Worm (Caenorhabditis elegans) whole organism, L1 larva: ENCODE measurements around the gene srw-57.
A peak's percentile ranks its signal among the peaks of the same experiment; 100 is the strongest.
"Not testable (repeated sequence)": the region's sequence is repeated elsewhere in the genome, so short reads cannot be mapped to it uniquely, and the experiment has no call there.

Source experiments
- C34B4.2 ChIP-seq: sonication (generic microtip); optimal IDR thresholded peaks from 2 replicates; lab custom pipeline; 2017; ENCODE audit warnings: mild to moderate bottlenecking, missing genetic modification characterization, missing compliant biosample characterization
- aha-1 ChIP-seq: fragments of 150-350 bp; optimal IDR thresholded peaks from 2 replicates; lab custom pipeline; 2014; ENCODE audit warnings: missing biosample characterization, missing genetic modification characterization
- aly-2 ChIP-seq: fragments of 150-350 bp; optimal IDR thresholded peaks from 2 replicates; lab custom pipeline; 2014; ENCODE audit warnings: missing biosample characterization, missing genetic modification characterization
- ceh-8 ChIP-seq: fragments of 200-800 bp; sonication (Bioruptor generic); optimal IDR thresholded peaks from 2 replicates; lab custom pipeline; 2018; ENCODE audit warnings: mild to moderate bottlenecking, missing genetic modification characterization, moderate library complexity, missing compliant biosample characterization
- ces-1 ChIP-seq: fragments of 150-350 bp; optimal IDR thresholded peaks from 2 replicates; lab custom pipeline; 2014; ENCODE audit warnings: missing biosample characterization, missing genetic modification reagents, missing genetic modification characterization
- dpl-1 ChIP-seq, 3 experiments: fragments of 150-350 bp in 2 of 3; sonication (generic microtip) in 1 of 3; optimal IDR thresholded peaks; 2 replicates each; lab custom pipeline; 2014 to 2017; ENCODE audit warnings: missing biosample characterization in 3 of 3, missing genetic modification characterization in 3 of 3, missing genetic modification reagents in 3 of 3
- efl-1 ChIP-seq, 4 experiments: fragments of 150-350 bp; optimal IDR thresholded peaks in 3 of 4; peaks in 1 of 4; 1 replicate in 1 of 4; 2 replicates in 3 of 4; lab custom pipeline; 2014; ENCODE audit warnings: missing biosample characterization in 2 of 4, missing genetic modification characterization in 2 of 4, missing genetic modification reagents in 2 of 4
- elt-2 ChIP-seq: sonication (generic microtip); optimal IDR thresholded peaks from 2 replicates; lab custom pipeline; 2016; ENCODE audit warnings: missing genetic modification characterization, mild to moderate bottlenecking, inconsistent platforms, missing compliant biosample characterization, missing genetic modification reagents
- elt-3 ChIP-seq, 6 experiments: fragments of 150-350 bp in 1 of 6; sonication (generic microtip); optimal IDR thresholded peaks; 2 replicates each; lab custom pipeline; 2017 to 2018; ENCODE audit warnings: missing biosample characterization in 6 of 6, missing genetic modification characterization in 6 of 6, inconsistent platforms in 1 of 6
- ets-5 ChIP-seq: fragments of 200-800 bp; sonication (Bioruptor generic); IDR thresholded peaks from 2 replicates; pipeline ENCODE4 v1.3.6; 2022; ENCODE audit warnings: missing genetic modification characterization, missing compliant biosample characterization
- fkh-10 ChIP-seq: sonication (generic microtip); optimal IDR thresholded peaks from 2 replicates; lab custom pipeline; 2017; ENCODE audit warnings: missing biosample characterization, missing genetic modification reagents, missing genetic modification characterization
- grh-1 ChIP-seq: fragments of 200-800 bp; sonication (Bioruptor generic); IDR thresholded peaks from 2 replicates; pipeline ENCODE4 v1.3.6; 2022; ENCODE audit warnings: missing genetic modification reagents, missing genetic modification characterization, missing compliant biosample characterization
- hlh-17 ChIP-seq: fragments of 200-800 bp; sonication (Bioruptor generic); optimal IDR thresholded peaks from 2 replicates; lab custom pipeline; 2018; ENCODE audit warnings: missing genetic modification characterization, mild to moderate bottlenecking, missing compliant biosample characterization, moderate library complexity, borderline replicate concordance
- hlh-4 ChIP-seq: sonication (generic microtip); optimal IDR thresholded peaks from 2 replicates; lab custom pipeline; 2016; ENCODE audit warnings: mild to moderate bottlenecking, missing genetic modification characterization, missing compliant biosample characterization
- isw-1 ChIP-seq: fragments of 200-800 bp; sonication (Bioruptor generic); IDR thresholded peaks from 2 replicates; pipeline ENCODE4 v1.3.6; 2022; ENCODE audit warnings: missing genetic modification characterization, missing compliant biosample characterization
- jun-1 ChIP-seq: fragments of 150-350 bp; optimal IDR thresholded peaks from 2 replicates; lab custom pipeline; 2014; ENCODE audit warnings: missing biosample characterization, missing genetic modification reagents, missing genetic modification characterization
- lin-13 ChIP-seq: fragments of 150-350 bp; optimal IDR thresholded peaks from 2 replicates; lab custom pipeline; 2014; ENCODE audit warnings: missing biosample characterization, missing genetic modification reagents, missing genetic modification characterization
- lin-14 ChIP-seq: fragments of 200-800 bp; sonication (Bioruptor generic); optimal IDR thresholded peaks from 2 replicates; lab custom pipeline; 2018; ENCODE audit warnings: mild to moderate bottlenecking, missing genetic modification characterization, moderate library complexity, missing compliant biosample characterization
- lin-39 ChIP-seq: fragments of 150-350 bp; optimal IDR thresholded peaks from 2 replicates; lab custom pipeline; 2014; ENCODE audit warnings: missing biosample characterization, missing genetic modification reagents, missing genetic modification characterization
- lir-3 ChIP-seq: sonication (generic microtip); optimal IDR thresholded peaks from 2 replicates; lab custom pipeline; 2016; ENCODE audit warnings: mild to moderate bottlenecking, missing genetic modification characterization, moderate library complexity, missing compliant biosample characterization; ENCODE audit not compliant: poor library complexity
- mab-9 ChIP-seq: fragments of 200-800 bp; sonication (Bioruptor generic); IDR thresholded peaks from 2 replicates; pipeline ENCODE4 v1.3.6; 2022; ENCODE audit warnings: missing genetic modification reagents, missing genetic modification characterization, missing compliant biosample characterization
- mdl-1 ChIP-seq, 2 experiments: fragments of 150-350 bp; optimal IDR thresholded peaks; 2 replicates each; lab custom pipeline; 2014 to 2017; ENCODE audit warnings: missing biosample characterization in 2 of 2, missing genetic modification characterization in 2 of 2, inconsistent platforms in 1 of 2
- mef-2 ChIP-seq: fragments of 150-350 bp; optimal IDR thresholded peaks from 2 replicates; lab custom pipeline; 2014; ENCODE audit warnings: missing biosample characterization, missing genetic modification characterization
- nhr-11 ChIP-seq: fragments of 150-350 bp; optimal IDR thresholded peaks from 2 replicates; lab custom pipeline; 2014; ENCODE audit warnings: missing biosample characterization, missing genetic modification characterization
- nhr-19 ChIP-seq: fragments of 200-800 bp; sonication (Bioruptor generic); conservative IDR thresholded peaks from 2 replicates; pipeline ENCODE4 v1.3.6; 2022; ENCODE audit warnings: missing genetic modification characterization, missing compliant biosample characterization
- nhr-47 ChIP-seq: sonication (generic microtip); optimal IDR thresholded peaks from 2 replicates; lab custom pipeline; 2016; ENCODE audit warnings: mild to moderate bottlenecking, missing genetic modification characterization, moderate library complexity, missing compliant biosample characterization
- nhr-84 ChIP-seq: sonication (generic microtip); optimal IDR thresholded peaks from 2 replicates; lab custom pipeline; 2017; ENCODE audit warnings: missing biosample characterization, missing genetic modification characterization
- nhr-90 ChIP-seq: sonication (generic microtip); optimal IDR thresholded peaks from 2 replicates; lab custom pipeline; 2016; ENCODE audit warnings: mild to moderate bottlenecking, missing genetic modification characterization, missing compliant biosample characterization; ENCODE audit not compliant: poor library complexity
- snpc-4 ChIP-seq: fragments of 150-350 bp; optimal IDR thresholded peaks from 2 replicates; lab custom pipeline; 2014; ENCODE audit warnings: missing biosample characterization, missing genetic modification characterization
- sox-4 ChIP-seq: sonication (generic microtip); optimal IDR thresholded peaks from 2 replicates; lab custom pipeline; 2016; ENCODE audit warnings: missing genetic modification characterization, missing compliant biosample characterization
- unc-30 ChIP-seq: sonication (generic microtip); optimal IDR thresholded peaks from 2 replicates; lab custom pipeline; 2017; ENCODE audit warnings: missing biosample characterization, missing genetic modification characterization
- unc-98 ChIP-seq: fragments of 200-800 bp; sonication (Bioruptor generic); IDR thresholded peaks from 2 replicates; pipeline ENCODE4 v1.3.6; 2022; ENCODE audit warnings: missing genetic modification characterization, missing compliant biosample characterization
- xbp-1 ChIP-seq: sonication (generic microtip); optimal IDR thresholded peaks from 2 replicates; lab custom pipeline; 2016; ENCODE audit warnings: missing genetic modification characterization, missing compliant biosample characterization

The srw-57 gene

DNA sequence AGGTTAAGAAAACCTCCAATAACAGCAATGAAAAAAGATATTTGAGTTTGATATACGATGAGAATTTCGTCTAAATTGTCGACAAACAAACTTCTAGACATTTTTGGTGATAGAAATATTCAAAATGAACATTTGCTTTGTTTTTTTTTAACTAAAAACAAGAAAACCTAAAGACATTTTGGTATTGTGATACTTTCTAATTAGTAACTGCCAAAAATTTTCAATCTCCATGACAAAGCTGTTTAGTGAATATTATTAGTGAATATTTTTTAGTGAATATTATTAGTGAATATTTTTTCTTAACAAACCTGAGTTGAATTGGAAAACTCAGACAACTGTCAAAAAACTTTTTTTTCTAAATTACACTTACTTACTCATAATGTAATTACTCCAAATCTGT is 14.6 kb downstream of the srw-57 start, which contains the start of gene srw-55:
TSS of gene srw-55 (minus strand) at position 101 of the 400 bp plus-strand sequence.
- no peak for TF ChIP-seq nhr-84
- no peak for TF ChIP-seq hlh-4
- no peak for TF ChIP-seq ceh-8 (GFP tag; lab: Kevin White, UChicago)
- TF ChIP-seq isw-1 (GFP tag; lab: Robert Waterston, UW): no peak
- no peak for TF ChIP-seq unc-30
- TF ChIP-seq nhr-47: no peak
- TF ChIP-seq lin-13: no peak
- TF ChIP-seq nhr-11 (tag; lab: Kevin White, UChicago): no peak
- no peak for TF ChIP-seq hlh-17
- TF ChIP-seq mdl-1 (tag; optimal IDR thresholded peaks at IDR 0.05; lab: Kevin White, UChicago): no peak
- TF ChIP-seq C34B4.2 (tag; lab: Kevin White, UChicago): no peak
- TF ChIP-seq, all 84 proteins: peak for 0

DNA sequence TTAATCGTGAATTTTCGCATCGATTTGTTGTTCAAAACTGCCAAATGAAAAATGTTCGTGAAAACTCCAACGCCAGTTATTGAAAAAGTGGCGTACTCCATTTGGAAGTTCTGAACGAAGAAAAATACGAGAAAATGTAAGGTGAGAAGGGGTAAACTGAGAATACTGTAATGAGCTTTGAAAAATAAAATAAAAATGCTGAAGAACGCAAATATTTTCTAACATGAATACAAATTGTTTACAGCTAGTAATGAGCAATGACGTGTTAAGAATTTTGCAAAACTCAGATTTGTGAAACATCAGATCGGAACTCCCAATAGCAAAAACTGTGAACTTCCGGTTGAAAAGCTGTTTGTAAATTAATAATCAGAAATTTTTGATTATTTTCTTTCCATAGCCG is 22.4 kb downstream of the srw-57 start, which contains the start of gene srw-26:
TSS of gene srw-26 (minus strand) at position 101 of the 400 bp plus-strand sequence.
- TF ChIP-seq nhr-19 (GFP tag; lab: Robert Waterston, UW) (no peak), jun-1 (tag; lab: Kevin White, UChicago) (no peak), nhr-90 (no peak), grh-1 (no peak), elt-3 (tag; optimal IDR thresholded peaks at IDR 0.05; lab: Kevin White, UChicago) (no peak)
- TF ChIP-seq, all 84 proteins: peak for 0

- TF ChIP-seq mef-2 (tag; lab: Kevin White, UChicago); sox-4 (tag; lab: Kevin White, UChicago); mdl-1 (tag; optimal IDR thresholded peaks at IDR 0.05; lab: Kevin White, UChicago): not testable (repeated sequence)
Measured at ce11 chrV:15929882-15930281, 24.9 kb downstream of the srw-57 start, which contains the start of gene srbc-77. Gene srbc-77, plus strand, starts transcription at chrV:15930182.

DNA sequence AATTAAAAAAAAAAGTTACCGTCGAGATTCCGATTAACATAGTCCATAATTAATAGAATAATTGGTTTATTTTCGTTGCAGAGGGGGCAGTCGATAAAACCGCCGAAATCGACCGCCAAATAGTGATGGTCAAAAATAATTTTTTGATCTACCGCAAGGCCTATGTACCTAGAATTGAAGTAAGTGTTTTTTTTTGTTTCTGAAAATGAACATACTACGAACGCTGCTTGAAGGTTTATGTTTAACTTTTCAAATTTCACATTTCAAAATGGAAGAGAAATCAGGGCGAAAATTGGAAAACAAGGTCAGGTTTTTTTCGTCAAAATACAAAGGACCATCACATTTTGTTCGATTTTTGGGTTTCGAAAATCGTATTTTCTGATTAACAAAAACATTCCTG is 26.5 kb downstream of the srw-57 start, which contains the start of gene pzf-1:
TSS of gene pzf-1 (minus strand) at position 101 of the 400 bp plus-strand sequence.
- no peak for TF ChIP-seq lin-39 (tag; lab: Kevin White, UChicago)
- TF ChIP-seq aly-2 (tag; lab: Kevin White, UChicago): no peak
- no peak for TF ChIP-seq snpc-4 (tag; lab: Kevin White, UChicago)
- TF ChIP-seq lin-14 (GFP tag; lab: Kevin White, UChicago): no peak
- no peak for TF ChIP-seq ets-5
- TF ChIP-seq nhr-84: no peak
- TF ChIP-seq mef-2 (tag; lab: Kevin White, UChicago): no peak
- TF ChIP-seq unc-98 (GFP tag; lab: Robert Waterston, UW): no peak
- no peak for TF ChIP-seq aha-1
- TF ChIP-seq lin-13: no peak
- no peak for TF ChIP-seq mab-9
- TF ChIP-seq isw-1 (GFP tag; lab: Robert Waterston, UW): no peak
- TF ChIP-seq nhr-19 (GFP tag; lab: Robert Waterston, UW): no peak
- TF ChIP-seq dpl-1 (GFP tag; optimal IDR thresholded peaks at IDR 0.05; lab: Kevin White, UChicago): no peak

DNA sequence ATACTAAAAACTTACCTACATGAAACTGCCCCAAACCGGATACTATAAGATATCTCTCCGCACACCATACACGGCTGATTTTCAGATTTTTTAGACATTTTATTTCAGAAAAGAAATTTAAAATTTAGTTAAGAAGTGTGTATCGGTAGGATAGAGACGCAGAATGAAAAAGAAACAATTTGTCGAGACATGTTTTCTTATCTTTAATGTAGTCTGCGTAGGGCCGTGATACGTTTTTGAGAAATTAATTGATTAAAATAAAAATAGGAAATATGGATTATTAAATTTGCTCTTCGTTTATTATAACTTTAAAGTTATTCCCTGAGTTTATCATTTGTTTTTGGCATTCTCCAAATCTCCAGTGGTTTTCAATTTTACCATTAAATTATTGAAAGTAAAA is 30.5 kb downstream of the srw-57 start, which contains the start of gene nhr-108:
TSS of gene nhr-108 (minus strand) at position 166 of the 400 bp plus-strand sequence.
- TF ChIP-seq fkh-10 (no peak), xbp-1 (tag; lab: Kevin White, UChicago) (no peak), lir-3 (tag; lab: Kevin White, UChicago) (no peak), elt-3 (tag; optimal IDR thresholded peaks at IDR 0.05; lab: Kevin White, UChicago) (no peak), ces-1 (GFP tag; lab: Kevin White, UChicago) (no peak), efl-1 (optimal IDR thresholded peaks at IDR 0.05; lab: Kevin White, UChicago) (no peak), efl-1 (GFP tag; optimal IDR thresholded peaks at IDR 0.05 in 1 of 2; lab: Kevin White, UChicago) (peak in 1 of 2 experiments; percentile 85), elt-2 (tag; lab: Kevin White, UChicago) (peak; percentile 22)
